Worm (Caenorhabditis elegans) whole organism, L4/young adult: ENCODE data around the gene C13E3.1.

Experiments used
- W03F9.2 ChIP-seq: fragments of 150-350 bp; optimal IDR thresholded peaks from 2 replicates; lab custom pipeline; 2014; ENCODE audit warnings: missing biosample characterization, missing genetic modification characterization
- dao-5 ChIP-seq: sonication (generic microtip); optimal IDR thresholded peaks from 2 replicates; lab custom pipeline; 2016; ENCODE audit warnings: missing genotype, missing genetic modification characterization, moderate library complexity, missing compliant biosample characterization
- him-1 ChIP-seq: sonication (generic microtip); optimal IDR thresholded peaks from 2 replicates; lab custom pipeline; 2016; ENCODE audit warnings: missing genotype, missing genetic modification reagents, missing genetic modification characterization, missing compliant biosample characterization

Gene C13E3.1

DNA sequence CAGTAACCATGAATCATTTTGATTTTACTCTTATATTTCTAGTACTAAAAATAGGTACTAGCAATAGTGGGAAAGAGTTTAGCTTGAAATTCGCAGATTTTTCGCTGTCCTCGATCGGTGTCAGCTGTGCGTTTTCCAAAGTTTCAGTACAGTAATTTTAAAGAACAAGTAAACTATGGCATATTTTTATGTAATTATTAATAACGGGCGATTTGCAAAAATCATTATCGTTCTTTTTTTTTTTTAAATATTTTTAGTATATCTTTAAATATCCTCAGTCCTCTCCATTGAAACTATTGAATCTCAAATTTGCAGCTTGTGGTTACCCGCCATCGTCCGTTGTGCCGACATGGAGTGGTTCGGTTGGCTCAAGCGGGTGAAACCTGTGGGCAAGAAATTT lies at the start of gene C13E3.1:
C13E3.1 (plus strand) TSS at position 301 of the 400 bp plus-strand sequence.
- TF ChIP-seq dao-5 (tag; lab: Kevin White, UChicago): no peak
- TF ChIP-seq him-1 (tag; lab: Kevin White, UChicago): no peak
- no peak for TF ChIP-seq W03F9.2 (tag; lab: Kevin White, UChicago)

DNA sequence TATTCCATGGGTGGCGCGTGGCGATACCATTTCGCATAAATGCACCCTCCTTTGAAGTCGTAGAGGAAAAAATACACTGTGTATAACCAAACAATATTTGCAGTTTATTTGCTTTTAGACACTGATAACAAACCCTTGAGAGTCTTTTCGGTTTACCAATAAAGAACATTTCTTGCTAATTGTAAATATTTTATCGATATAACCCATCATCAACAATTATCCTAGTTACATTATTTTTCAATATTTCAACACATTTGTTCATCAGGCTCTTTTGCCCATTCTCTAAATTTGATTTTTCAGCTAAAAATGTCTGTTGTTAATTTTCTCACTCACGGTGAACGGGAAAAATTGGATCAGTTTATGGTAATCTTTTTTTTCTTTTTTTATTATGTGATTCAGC lies 48.9 kb upstream of the C13E3.1 start, which contains the start of gene ubc-23:
ubc-23 (plus strand) TSS at position 301 of the 400 bp plus-strand sequence.
- TF ChIP-seq him-1 (tag; lab: Kevin White, UChicago) (no peak), W03F9.2 (tag; lab: Kevin White, UChicago) (no peak), dao-5 (tag; lab: Kevin White, UChicago) (no peak)

- no peak for TF ChIP-seq him-1 (tag; lab: Kevin White, UChicago)
- TF ChIP-seq W03F9.2 (tag; lab: Kevin White, UChicago): no peak
- no peak for TF ChIP-seq dao-5 (tag; lab: Kevin White, UChicago)
Observed at ce11 chrX:8846447-8847237, 46.3 kb upstream of the C13E3.1 start, which contains the start of gene C28G1.10. TSS of gene C28G1.10 (plus strand) at chrX:8847122.

ce11 chrX:8853524-8853923 lies 39.4 kb upstream of the C13E3.1 start, which contains the start of gene sprp-4:
TSS of gene sprp-4 (minus strand) at chrX:8853624.
- TF ChIP-seq him-1 (tag; lab: Kevin White, UChicago) (no peak), W03F9.2 (tag; lab: Kevin White, UChicago) (no peak), dao-5 (tag; lab: Kevin White, UChicago) (no peak)

DNA sequence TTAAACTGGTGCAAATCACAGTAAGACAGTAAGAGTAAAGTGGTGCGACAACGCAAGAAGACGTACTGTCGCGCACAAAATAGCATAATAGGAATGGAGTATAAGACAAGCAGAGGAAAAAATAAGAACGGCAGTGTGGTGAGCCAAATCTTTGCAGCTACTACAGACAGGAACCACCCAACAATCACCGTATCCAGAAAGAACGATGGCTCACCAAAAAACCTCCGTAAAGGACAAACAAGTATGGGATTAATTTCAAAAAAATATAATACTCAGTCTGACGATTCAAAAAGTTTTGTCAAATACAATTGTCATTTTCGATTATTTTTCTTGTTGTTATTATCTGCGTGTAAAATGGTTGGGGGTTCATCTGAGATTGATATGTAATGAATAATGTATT lies 38.5 kb upstream of the C13E3.1 start:
- TF ChIP-seq him-1 (tag; lab: Kevin White, UChicago): no peak
- TF ChIP-seq dao-5 (tag; lab: Kevin White, UChicago): no peak
- TF ChIP-seq W03F9.2 (tag; lab: Kevin White, UChicago): no peak

DNA sequence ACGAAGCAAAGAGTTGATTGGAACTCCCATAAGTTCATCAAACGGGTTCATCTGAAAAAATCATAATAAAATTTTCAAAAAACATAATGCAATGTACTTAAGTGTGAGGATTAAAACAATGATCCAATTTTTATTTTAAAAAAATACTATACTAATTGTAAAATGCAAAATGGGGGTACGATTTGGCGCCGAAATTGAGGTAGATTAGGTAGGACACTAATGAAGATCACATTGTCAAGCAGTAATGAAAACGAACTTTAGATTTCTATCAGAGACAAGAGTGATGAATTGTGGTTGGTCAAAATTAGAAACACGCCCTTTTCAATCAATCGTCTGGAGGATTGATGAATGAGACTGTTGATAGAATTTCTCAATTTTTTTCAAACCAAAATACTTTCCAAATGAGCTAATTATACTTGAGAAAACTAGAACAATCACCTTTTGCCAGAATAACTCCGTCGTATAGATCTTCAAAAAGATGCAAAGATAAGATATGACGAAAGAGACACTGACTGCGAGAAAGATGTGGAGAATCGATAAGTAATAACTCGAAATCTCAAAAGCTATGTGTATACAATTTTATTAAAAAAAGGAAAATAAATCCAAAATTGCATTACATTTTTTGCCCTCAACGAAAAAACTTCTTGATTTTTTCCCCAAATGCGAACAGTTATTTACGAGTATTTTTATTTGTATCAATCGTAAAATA lies 34.9 kb upstream of the C13E3.1 start, which contains the start of gene C06E2.5:
C06E2.5 (minus strand) TSS at position 51 of the 709 bp plus-strand sequence.
- TF ChIP-seq W03F9.2 (tag; lab: Kevin White, UChicago) (no peak), dao-5 (tag; lab: Kevin White, UChicago) (no peak), him-1 (tag; lab: Kevin White, UChicago) (no peak)

DNA sequence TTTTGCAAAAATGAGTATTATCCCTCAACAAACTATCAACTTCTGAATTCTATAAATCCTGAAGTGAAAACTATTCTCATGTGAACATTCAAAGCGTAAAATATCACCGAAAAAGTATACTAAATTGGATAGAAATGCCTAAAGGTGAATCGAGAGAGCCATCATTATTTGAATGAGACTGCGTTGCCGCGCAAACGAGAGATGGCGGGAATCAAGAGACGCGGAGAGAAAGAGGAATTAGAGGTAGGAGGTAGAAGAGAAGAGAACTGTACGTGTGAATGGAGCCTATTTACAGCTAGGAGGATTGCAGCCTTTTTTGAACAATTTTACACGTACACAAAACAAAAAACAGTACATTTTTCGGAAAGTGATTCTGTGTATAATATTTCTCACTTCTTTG lies 33.4 kb upstream of the C13E3.1 start:
- TF ChIP-seq him-1 (tag; lab: Kevin White, UChicago) (no peak), dao-5 (tag; lab: Kevin White, UChicago) (no peak), W03F9.2 (tag; lab: Kevin White, UChicago) (no peak)

- TF ChIP-seq dao-5 (tag; lab: Kevin White, UChicago): no peak
- TF ChIP-seq him-1 (tag; lab: Kevin White, UChicago): no peak
- TF ChIP-seq W03F9.2 (tag; lab: Kevin White, UChicago): no peak
Observed at ce11 chrX:8860958-8861357, 31.9 kb upstream of the C13E3.1 start, which contains the start of gene C06E2.9. TSS of gene C06E2.9 (plus strand) at chrX:8861258.

DNA sequence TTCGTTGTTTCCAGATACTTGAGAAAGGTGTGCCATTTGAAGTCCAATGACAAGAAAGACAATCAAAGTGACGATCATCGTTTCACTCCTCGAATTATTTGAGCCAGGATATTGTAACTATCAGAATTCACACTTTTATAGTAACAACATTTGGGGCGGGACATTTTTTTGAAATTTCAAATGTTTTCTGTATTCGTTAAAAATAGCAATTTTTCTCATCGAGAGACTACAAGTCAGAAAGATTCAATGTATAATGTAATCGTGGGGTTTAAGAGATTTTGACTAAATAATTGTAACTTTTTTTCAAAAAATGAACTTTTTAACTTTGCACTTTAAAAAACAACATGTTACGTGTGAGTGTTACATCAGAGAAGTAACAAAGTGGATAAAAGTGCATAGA lies 26.3 kb upstream of the C13E3.1 start, which contains the start of gene ins-9:
ins-9 (minus strand) TSS at position 101 of the 400 bp plus-strand sequence.
- no peak for TF ChIP-seq W03F9.2 (tag; lab: Kevin White, UChicago)
- no peak for TF ChIP-seq dao-5 (tag; lab: Kevin White, UChicago)
- no peak for TF ChIP-seq him-1 (tag; lab: Kevin White, UChicago)

ce11 chrX:8869112-8869675 lies 23.7 kb upstream of the C13E3.1 start, which contains the start of the genes ubc-22 and ubc-21:
TSS of gene ubc-22 (minus strand) at chrX:8869162.
TSS of gene ubc-21 (plus strand) at chrX:8869625.
- TF ChIP-seq him-1 (tag; lab: Kevin White, UChicago) (no peak), dao-5 (tag; lab: Kevin White, UChicago) (no peak), W03F9.2 (tag; lab: Kevin White, UChicago) (no peak)

ce11 chrX:8874748-8875147 lies 18.2 kb upstream of the C13E3.1 start, which contains the start of gene C06E2.1:
TSS of gene C06E2.1 (minus strand) at chrX:8874848.
- TF ChIP-seq dao-5 (tag; lab: Kevin White, UChicago): no peak
- no peak for TF ChIP-seq W03F9.2 (tag; lab: Kevin White, UChicago)
- TF ChIP-seq him-1 (tag; lab: Kevin White, UChicago): no peak

DNA sequence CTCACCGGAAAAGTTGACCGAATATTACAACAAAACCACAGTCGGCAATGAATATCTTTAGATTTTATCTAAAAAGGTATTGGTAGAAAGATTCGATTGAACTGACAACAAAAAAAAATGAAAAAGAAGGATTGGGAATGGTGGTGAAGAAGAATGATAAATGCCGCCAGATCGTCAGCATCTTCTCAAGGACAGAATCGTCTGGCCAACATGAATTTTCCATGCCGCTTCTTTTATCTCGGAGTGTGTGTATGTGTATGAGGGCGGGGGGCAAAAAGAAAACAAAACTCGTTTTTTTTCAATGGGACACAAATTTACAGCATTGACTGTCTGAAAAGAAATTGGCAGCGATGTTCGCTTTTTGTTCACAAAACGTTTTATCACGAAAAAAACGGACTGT lies 17.0 kb upstream of the C13E3.1 start:
- TF ChIP-seq dao-5 (tag; lab: Kevin White, UChicago) (no peak), him-1 (tag; lab: Kevin White, UChicago) (no peak), W03F9.2 (tag; lab: Kevin White, UChicago) (no peak)
